Worm (Caenorhabditis elegans): ENCODE measurements around the gene Y116A8C.27.

Y116A8C.27 gene

DNA sequence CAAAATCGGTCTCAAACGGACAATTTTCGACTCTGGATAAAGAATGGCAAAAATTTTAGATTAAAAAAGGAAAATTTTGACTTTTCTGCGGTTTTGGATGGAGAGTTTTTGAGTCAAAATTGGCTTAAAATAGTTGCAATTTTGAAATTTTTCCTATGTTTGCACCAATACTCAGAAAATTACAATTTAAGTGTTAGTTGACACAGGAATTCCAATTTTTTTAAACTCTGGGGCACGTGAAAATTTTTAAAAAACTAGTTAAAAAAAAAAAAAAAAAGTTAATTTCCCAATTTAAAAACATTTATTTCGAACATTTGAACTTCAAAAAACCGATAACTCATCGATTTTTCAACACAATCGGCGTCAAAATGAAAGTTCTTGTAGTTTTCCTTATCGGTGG lies 15.7 kb upstream of the Y116A8C.27 start, which contains the start of gene Y116A8C.33:
Y116A8C.33 (plus strand) TSS at position 301 of the 400 bp plus-strand sequence.
- no peak for TF ChIP-seq cog-1 (tag; optimal IDR thresholded peaks at IDR 0.05)
- no peak for TF ChIP-seq ztf-29 (GFP tag; IDR thresholded peaks at IDR 0.05)
- TF ChIP-seq klf-2 (GFP tag; conservative IDR thresholded peaks at IDR 0.05), result no peak
- no peak for TF ChIP-seq med-1 (GFP tag; optimal IDR thresholded peaks at IDR 0.05; ENCODE audit: insufficient read depth)
- TF ChIP-seq flt-1 (GFP tag; IDR thresholded peaks at IDR 0.05), result no peak
- no peak for TF ChIP-seq T22C8.4 (GFP tag; IDR thresholded peaks at IDR 0.05)
- no peak for TF ChIP-seq ref-1 (GFP tag; conservative IDR thresholded peaks at IDR 0.05)
- TF ChIP-seq tab-1 (GFP tag; IDR thresholded peaks at IDR 0.05), result no peak
- TF ChIP-seq ztf-23 (GFP tag; IDR thresholded peaks at IDR 0.05), result no peak

ce11 chrIV:17110882-17111281 lies 14.8 kb upstream of the Y116A8C.27 start, which contains the start of gene sfa-1:
Gene sfa-1 (minus strand): TSS chrIV:17110982.
- TF ChIP-seq tab-1 (GFP tag; IDR thresholded peaks at IDR 0.05) (no peak), klf-2 (GFP tag; conservative IDR thresholded peaks at IDR 0.05) (no peak), ztf-29 (GFP tag; IDR thresholded peaks at IDR 0.05) (no peak), ztf-23 (GFP tag; IDR thresholded peaks at IDR 0.05) (no peak)

ce11 chrIV:17109436-17109835 lies 13.4 kb upstream of the Y116A8C.27 start:
- TF ChIP-seq flt-1 (GFP tag; IDR thresholded peaks at IDR 0.05), result no peak
- no peak for TF ChIP-seq tab-1 (GFP tag; IDR thresholded peaks at IDR 0.05)
- no peak for TF ChIP-seq cog-1 (tag; optimal IDR thresholded peaks at IDR 0.05)
- no peak for TF ChIP-seq ztf-29 (GFP tag; IDR thresholded peaks at IDR 0.05)
- no peak for TF ChIP-seq ref-1 (GFP tag; conservative IDR thresholded peaks at IDR 0.05)
- TF ChIP-seq T22C8.4 (GFP tag; IDR thresholded peaks at IDR 0.05), result no peak
- TF ChIP-seq klf-2 (GFP tag; conservative IDR thresholded peaks at IDR 0.05), result no peak
- no peak for TF ChIP-seq ztf-23 (GFP tag; IDR thresholded peaks at IDR 0.05)
- TF ChIP-seq med-1 (GFP tag; optimal IDR thresholded peaks at IDR 0.05; ENCODE audit: insufficient read depth), result no peak

DNA sequence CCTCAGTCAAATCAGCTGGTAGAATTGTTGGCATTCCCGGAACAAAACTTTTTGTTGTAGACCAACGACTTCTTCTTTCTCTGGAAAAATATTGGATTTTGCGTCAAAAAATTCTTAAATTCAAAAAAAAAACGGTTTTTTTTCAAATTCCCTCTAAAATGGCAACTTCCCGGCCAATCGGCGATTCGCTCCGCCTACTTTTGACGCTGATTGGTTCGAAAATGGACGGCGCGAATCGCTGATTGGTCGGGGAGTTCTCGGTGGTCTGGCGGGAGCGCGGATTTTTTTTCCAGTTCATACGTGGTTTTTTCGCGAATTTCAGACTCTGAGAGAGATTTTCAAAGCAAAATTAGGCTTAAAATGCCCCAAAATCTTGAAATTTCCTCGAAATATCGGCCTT lies 12.7 kb upstream of the Y116A8C.27 start:
- TF ChIP-seq T22C8.4 (GFP tag; IDR thresholded peaks at IDR 0.05) (no peak), tab-1 (GFP tag; IDR thresholded peaks at IDR 0.05) (no peak), ztf-29 (GFP tag; IDR thresholded peaks at IDR 0.05) (no peak), ref-1 (GFP tag; conservative IDR thresholded peaks at IDR 0.05) (no peak), flt-1 (GFP tag; IDR thresholded peaks at IDR 0.05) (no peak), klf-2 (GFP tag; conservative IDR thresholded peaks at IDR 0.05) (no peak), med-1 (GFP tag; optimal IDR thresholded peaks at IDR 0.05; ENCODE audit: insufficient read depth) (no peak), cog-1 (tag; optimal IDR thresholded peaks at IDR 0.05) (no peak), ztf-23 (GFP tag; IDR thresholded peaks at IDR 0.05) (no peak)

- TF ChIP-seq ztf-23 (GFP tag; IDR thresholded peaks at IDR 0.05) (0 out of 2 replicates have a peak, but pooled peaks have one; percentile 33), cog-1 (tag; optimal IDR thresholded peaks at IDR 0.05) (no peak), ref-1 (GFP tag; conservative IDR thresholded peaks at IDR 0.05) (no peak), med-1 (GFP tag; optimal IDR thresholded peaks at IDR 0.05; ENCODE audit: insufficient read depth) (no peak), flt-1 (GFP tag; IDR thresholded peaks at IDR 0.05) (peak; percentile 78), klf-2 (GFP tag; conservative IDR thresholded peaks at IDR 0.05) (0 out of 2 replicates have a peak, but pooled peaks have one; percentile 51), T22C8.4 (GFP tag; IDR thresholded peaks at IDR 0.05) (peak; percentile 39; the same call in 1 of the 2 replicates), ztf-29 (GFP tag; IDR thresholded peaks at IDR 0.05) (no peak)
These were observed 12.1 kb upstream of the Y116A8C.27 start for ce11 chrIV:17108200-17108599.

DNA sequence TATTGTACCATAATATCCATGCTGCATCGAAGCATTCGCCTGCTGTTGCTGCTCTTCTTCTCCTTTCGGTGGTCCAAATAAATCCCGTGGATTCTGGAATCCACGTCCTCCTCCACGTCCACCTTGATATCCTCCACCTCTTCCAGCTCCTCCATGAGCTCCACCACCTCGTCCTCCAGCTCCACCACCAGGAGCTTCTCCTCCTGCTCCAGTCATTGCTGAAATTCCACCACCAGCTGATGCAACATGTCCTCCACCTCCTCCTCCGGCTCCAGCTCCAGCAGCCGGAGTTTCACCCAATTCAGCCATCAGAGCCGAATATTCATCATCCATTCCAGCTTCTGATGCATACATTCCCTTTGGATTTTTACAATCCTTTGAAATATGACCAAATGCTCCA lies 9.5 kb upstream of the Y116A8C.27 start:
- TF ChIP-seq med-1 (GFP tag; optimal IDR thresholded peaks at IDR 0.05; ENCODE audit: insufficient read depth) (no peak), cog-1 (tag; optimal IDR thresholded peaks at IDR 0.05) (no peak), klf-2 (GFP tag; conservative IDR thresholded peaks at IDR 0.05) (no peak)

DNA sequence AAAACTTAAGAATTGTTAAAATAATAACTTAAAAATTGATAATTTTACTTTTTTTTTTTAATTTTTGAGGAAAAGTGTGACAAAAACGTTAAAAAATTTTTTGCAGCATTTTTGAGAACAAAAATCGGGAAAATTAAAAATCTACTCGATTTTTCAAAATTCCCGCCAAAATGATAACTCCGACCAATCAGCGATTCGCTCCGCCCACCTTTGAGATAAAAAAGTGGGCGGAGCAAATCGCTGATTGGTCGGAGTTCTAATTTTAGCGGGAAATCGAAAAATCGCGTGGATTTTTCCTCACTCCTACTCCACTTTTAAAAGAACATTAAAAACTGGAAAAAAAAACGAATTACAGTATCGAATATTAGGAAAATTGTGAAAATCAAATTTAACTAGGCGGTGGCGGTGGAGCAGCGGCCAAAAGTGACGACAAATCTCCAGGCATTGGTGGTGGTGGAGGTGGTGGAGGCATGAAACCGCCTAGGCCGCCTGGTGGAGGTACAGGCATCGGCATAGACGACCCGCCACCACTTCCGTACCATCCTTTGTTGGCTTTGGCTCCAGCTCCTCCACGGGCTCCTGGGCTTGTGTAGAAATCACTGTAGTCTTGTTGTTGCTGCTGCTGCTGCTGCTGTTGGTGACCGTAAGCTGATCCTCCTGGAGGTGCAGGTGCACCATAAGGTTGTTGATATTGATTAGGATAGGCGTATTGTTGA lies 8.2 kb upstream of the Y116A8C.27 start:
- TF ChIP-seq ztf-29 (GFP tag; IDR thresholded peaks at IDR 0.05) (no peak), ref-1 (GFP tag; conservative IDR thresholded peaks at IDR 0.05) (no peak)

DNA sequence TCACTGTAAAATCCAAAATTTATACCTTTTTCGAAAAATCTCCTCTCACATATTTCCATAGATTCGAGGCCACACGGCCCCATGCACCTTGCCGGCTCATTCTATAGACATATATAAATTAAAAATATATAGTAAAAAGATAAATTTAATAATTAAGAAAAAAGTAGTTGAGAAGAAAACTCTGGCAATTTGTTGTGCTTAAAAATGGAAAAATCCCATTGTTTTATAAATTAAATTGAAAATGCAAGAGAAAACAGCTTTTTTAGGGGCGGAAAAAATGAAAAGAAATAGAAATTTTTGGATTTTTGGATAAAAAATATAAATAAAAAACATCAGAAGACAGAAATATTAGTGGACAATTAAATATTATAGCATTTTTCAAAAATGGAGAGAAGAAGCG lies 7.5 kb upstream of the Y116A8C.27 start, which contains the start of gene Y116A8C.30:
Y116A8C.30 (minus strand) TSS at position 101 of the 400 bp plus-strand sequence.
- TF ChIP-seq tab-1 (GFP tag; IDR thresholded peaks at IDR 0.05) (no peak), ztf-23 (GFP tag; IDR thresholded peaks at IDR 0.05) (no peak), T22C8.4 (GFP tag; IDR thresholded peaks at IDR 0.05) (no peak), med-1 (GFP tag; optimal IDR thresholded peaks at IDR 0.05; ENCODE audit: insufficient read depth) (no peak), ref-1 (GFP tag; conservative IDR thresholded peaks at IDR 0.05) (no peak), klf-2 (GFP tag; conservative IDR thresholded peaks at IDR 0.05) (no peak), cog-1 (tag; optimal IDR thresholded peaks at IDR 0.05) (no peak), ztf-29 (GFP tag; IDR thresholded peaks at IDR 0.05) (no peak), flt-1 (GFP tag; IDR thresholded peaks at IDR 0.05) (no peak)

- TF ChIP-seq flt-1 (GFP tag; IDR thresholded peaks at IDR 0.05) (no peak), tab-1 (GFP tag; IDR thresholded peaks at IDR 0.05) (no peak), T22C8.4 (GFP tag; IDR thresholded peaks at IDR 0.05) (no peak), klf-2 (GFP tag; conservative IDR thresholded peaks at IDR 0.05) (no peak), ztf-29 (GFP tag; IDR thresholded peaks at IDR 0.05) (no peak), cog-1 (tag; optimal IDR thresholded peaks at IDR 0.05) (no peak), med-1 (GFP tag; optimal IDR thresholded peaks at IDR 0.05; ENCODE audit: insufficient read depth) (no peak), ref-1 (GFP tag; conservative IDR thresholded peaks at IDR 0.05) (no peak), ztf-23 (GFP tag; IDR thresholded peaks at IDR 0.05) (no peak)
These were observed 7.0 kb upstream of the Y116A8C.27 start for ce11 chrIV:17103116-17103515.
